Worm (Caenorhabditis elegans) whole organism, L3 larva: ENCODE measurements around the gene fipr-6.

ENCODE experiments used
- R02D3.7 ChIP-seq: fragments of 150-350 bp; optimal IDR thresholded peaks from 2 replicates; lab custom pipeline; 2014; ENCODE audit warnings: missing biosample characterization, missing genetic modification characterization
- aly-2 ChIP-seq: fragments of 150-350 bp; optimal IDR thresholded peaks from 2 replicates; lab custom pipeline; 2014; ENCODE audit warnings: missing biosample characterization, missing genetic modification characterization
- ama-1 ChIP-seq: fragments of 150-350 bp; optimal IDR thresholded peaks from 2 replicates; lab custom pipeline; 2018
- ceh-16 ChIP-seq: sonication (generic microtip); optimal IDR thresholded peaks from 2 replicates; lab custom pipeline; 2017; ENCODE audit warnings: missing biosample characterization, missing genetic modification characterization
- ceh-28 ChIP-seq: fragments of 150-350 bp; optimal IDR thresholded peaks from 2 replicates; lab custom pipeline; 2014; ENCODE audit warnings: missing biosample characterization, missing genetic modification reagents, missing genetic modification characterization
- ceh-9 ChIP-seq: sonication (generic microtip); optimal IDR thresholded peaks from 2 replicates; lab custom pipeline; 2018; ENCODE audit warnings: missing biosample characterization, missing genetic modification characterization
- egl-27 ChIP-seq: sonication (generic microtip); optimal IDR thresholded peaks from 4 replicates; lab custom pipeline; 2017; ENCODE audit warnings: missing biosample characterization, missing genetic modification reagents, missing genetic modification characterization
- elt-1 ChIP-seq: fragments of 150-350 bp; optimal IDR thresholded peaks from 2 replicates; lab custom pipeline; 2014; ENCODE audit warnings: missing biosample characterization, missing genetic modification characterization
- elt-2 ChIP-seq: sonication (generic microtip); optimal IDR thresholded peaks from 2 replicates; lab custom pipeline; 2016; ENCODE audit warnings: missing genetic modification reagents, mild to moderate bottlenecking, missing genetic modification characterization, missing compliant biosample characterization
- elt-3 ChIP-seq, 3 experiments: fragments of 150-350 bp in 1 of 3; sonication (generic microtip) in 2 of 3; optimal IDR thresholded peaks; 2 replicates in 2 of 3; 4 replicates in 1 of 3; lab custom pipeline; 2014 to 2017; ENCODE audit warnings: missing biosample characterization in 3 of 3, missing genetic modification characterization in 3 of 3
- eor-1 ChIP-seq, 2 experiments: fragments of 150-350 bp; optimal IDR thresholded peaks; 2 replicates each; lab custom pipeline; 2014 to 2018; ENCODE audit warnings: missing biosample characterization in 2 of 2, missing genetic modification characterization in 2 of 2
- fkh-10 ChIP-seq: sonication (generic microtip); optimal IDR thresholded peaks from 2 replicates; lab custom pipeline; 2017; ENCODE audit warnings: missing biosample characterization, missing genetic modification reagents, missing genetic modification characterization
- fkh-2 ChIP-seq: fragments of 150-350 bp; optimal IDR thresholded peaks from 2 replicates; lab custom pipeline; 2014; ENCODE audit warnings: missing biosample characterization, missing genetic modification reagents, missing genetic modification characterization
- hmg-11 ChIP-seq: sonication (generic microtip); optimal IDR thresholded peaks from 2 replicates; lab custom pipeline; 2016; ENCODE audit warnings: missing genetic modification characterization, missing compliant biosample characterization
- jun-1 ChIP-seq: fragments of 150-350 bp; optimal IDR thresholded peaks from 2 replicates; lab custom pipeline; 2014; ENCODE audit warnings: missing biosample characterization, missing genetic modification reagents, missing genetic modification characterization
- mdl-1 ChIP-seq: fragments of 150-350 bp; optimal IDR thresholded peaks from 2 replicates; lab custom pipeline; 2014; ENCODE audit warnings: missing biosample characterization, missing genetic modification characterization
- nfya-1 ChIP-seq: sonication (generic microtip); optimal IDR thresholded peaks from 2 replicates; lab custom pipeline; 2017; ENCODE audit warnings: missing genetic modification characterization, mild to moderate bottlenecking, missing compliant biosample characterization, antibody characterized with exemption, moderate library complexity; ENCODE audit not compliant: insufficient read depth
- nhr-11 ChIP-seq: fragments of 150-350 bp; optimal IDR thresholded peaks from 2 replicates; lab custom pipeline; 2014; ENCODE audit warnings: missing biosample characterization, missing genetic modification characterization
- nhr-12 ChIP-seq: fragments of 150-350 bp; optimal IDR thresholded peaks from 2 replicates; lab custom pipeline; 2014; ENCODE audit warnings: missing biosample characterization, missing genetic modification characterization
- nhr-23 ChIP-seq: fragments of 150-350 bp; optimal IDR thresholded peaks from 2 replicates; lab custom pipeline; 2014; ENCODE audit warnings: missing biosample characterization, missing genetic modification reagents, missing genetic modification characterization
- nhr-237 ChIP-seq: fragments of 150-350 bp; optimal IDR thresholded peaks from 2 replicates; lab custom pipeline; 2014; ENCODE audit warnings: missing biosample characterization, missing genetic modification characterization
- nhr-43 ChIP-seq: sonication (generic microtip); optimal IDR thresholded peaks from 2 replicates; lab custom pipeline; 2016; ENCODE audit warnings: mild to moderate bottlenecking, missing genetic modification characterization, missing compliant biosample characterization; ENCODE audit not compliant: poor library complexity, severe bottlenecking
- nhr-67 ChIP-seq: fragments of 150-350 bp; optimal IDR thresholded peaks from 2 replicates; lab custom pipeline; 2014; ENCODE audit warnings: missing biosample characterization, missing genetic modification characterization
- nhr-76 ChIP-seq: fragments of 150-350 bp; sonication (generic microtip); optimal IDR thresholded peaks from 5 replicates; lab custom pipeline; 2014; ENCODE audit warnings: missing biosample characterization, missing genetic modification characterization
- nhr-77 ChIP-seq: fragments of 150-350 bp; optimal IDR thresholded peaks from 2 replicates; lab custom pipeline; 2014; ENCODE audit warnings: missing biosample characterization, missing genetic modification characterization
- pha-4 ChIP-seq: fragments of 150-350 bp; optimal IDR thresholded peaks from 2 replicates; lab custom pipeline; 2014; ENCODE audit warnings: missing biosample characterization, missing genetic modification reagents, missing genetic modification characterization
- skn-1 ChIP-seq: fragments of 150-350 bp; optimal IDR thresholded peaks from 2 replicates; lab custom pipeline; 2014; ENCODE audit warnings: missing biosample characterization, missing genetic modification characterization
- snpc-4 ChIP-seq: fragments of 150-350 bp; optimal IDR thresholded peaks from 2 replicates; lab custom pipeline; 2014; ENCODE audit warnings: missing biosample characterization, missing genetic modification characterization
- tbx-2 ChIP-seq: sonication (generic microtip); optimal IDR thresholded peaks from 2 replicates; lab custom pipeline; 2016; ENCODE audit warnings: mild to moderate bottlenecking, missing genetic modification characterization, missing compliant biosample characterization
- unc-39 ChIP-seq: sonication (generic microtip); optimal IDR thresholded peaks from 4 replicates; lab custom pipeline; 2017; ENCODE audit warnings: missing biosample characterization, missing genetic modification characterization
- unc-62 ChIP-seq: fragments of 150-350 bp; sonication (generic microtip); optimal IDR thresholded peaks from 4 replicates; lab custom pipeline; 2014; ENCODE audit warnings: missing biosample characterization, missing genetic modification reagents, missing genetic modification characterization
- ztf-4 ChIP-seq: fragments of 150-350 bp; optimal IDR thresholded peaks from 2 replicates; lab custom pipeline; 2014; ENCODE audit warnings: missing biosample characterization, missing genetic modification characterization

The fipr-6 gene

ce11 chrV:10216724-10217123 is 14.3 kb upstream of the fipr-6 start, which contains the start of gene ZK856.14:
Gene ZK856.14 (plus strand): TSS chrV:10217024.
- no peak for TF ChIP-seq eor-1 (tag; optimal IDR thresholded peaks at IDR 0.05; lab: Kevin White, UChicago)
- TF ChIP-seq aly-2 (tag; lab: Kevin White, UChicago) = no peak
- no peak for TF ChIP-seq nhr-76
- no peak for TF ChIP-seq ceh-28 (tag; lab: Kevin White, UChicago)
- TF ChIP-seq fkh-2 (tag; lab: Kevin White, UChicago) = no peak
- TF ChIP-seq elt-3 (tag; optimal IDR thresholded peaks at IDR 0.05; lab: Kevin White, UChicago) = no peak
- TF ChIP-seq unc-39 (tag; lab: Kevin White, UChicago) = no peak
- TF ChIP-seq tbx-2 (tag; lab: Kevin White, UChicago) = no peak
- TF ChIP-seq nhr-67 (tag; lab: Kevin White, UChicago) = no peak
- TF ChIP-seq snpc-4 (tag; lab: Kevin White, UChicago) = no peak
- TF ChIP-seq ztf-4 = no peak
- no peak for TF ChIP-seq nhr-12
- no peak for TF ChIP-seq hmg-11
- TF ChIP-seq fkh-10 (GFP tag; lab: Kevin White, UChicago) = no peak
- no peak for TF ChIP-seq pha-4 (tag; lab: Kevin White, UChicago)
- TF ChIP-seq skn-1 (tag; lab: Kevin White, UChicago) = no peak
- TF ChIP-seq jun-1 (tag; lab: Kevin White, UChicago) = no peak

ce11 chrV:10220605-10221004 is 10.4 kb upstream of the fipr-6 start, which contains the start of gene C12D8.13:
Gene C12D8.13 (minus strand): TSS chrV:10220705.
- TF ChIP-seq nhr-43 (tag; lab: Kevin White, UChicago) (no peak), ceh-16 (tag; lab: Kevin White, UChicago) (no peak), nhr-77 (tag; lab: Kevin White, UChicago) (no peak), ztf-4 (no peak), fkh-2 (tag; lab: Kevin White, UChicago) (no peak), nhr-23 (no peak), nhr-11 (tag; lab: Kevin White, UChicago) (no peak)

- TF ChIP-seq elt-1 (tag; lab: Kevin White, UChicago) = no peak
- TF ChIP-seq, all 47 proteins: peak for 0
Measured at ce11 chrV:10221317-10221716, 9.7 kb upstream of the fipr-6 start, which contains the start of the genes fipr-5 and fipr-9. Gene fipr-5 (minus strand): TSS chrV:10221417. Gene fipr-9 (plus strand): TSS chrV:10221662.

ce11 chrV:10222007-10222406 is 9.0 kb upstream of the fipr-6 start, which contains the start of gene C12D8.20:
Gene C12D8.20 (plus strand): TSS chrV:10222307.
- TF ChIP-seq ceh-9 (tag; lab: Kevin White, UChicago) (no peak), ceh-16 (tag; lab: Kevin White, UChicago) (no peak), tbx-2 (tag; lab: Kevin White, UChicago) (no peak), nhr-43 (tag; lab: Kevin White, UChicago) (no peak), nhr-237 (tag; lab: Kevin White, UChicago) (no peak), nhr-12 (no peak), nhr-67 (tag; lab: Kevin White, UChicago) (no peak), pha-4 (tag; lab: Kevin White, UChicago) (no peak), unc-62 (GFP tag; lab: Kevin White, UChicago) (no peak), skn-1 (tag; lab: Kevin White, UChicago) (no peak)

ce11 chrV:10224619-10225018 is 6.4 kb upstream of the fipr-6 start:
- TF ChIP-seq unc-39 (tag; lab: Kevin White, UChicago) (no peak), elt-2 (peak; percentile 68)
- TF ChIP-seq, all 47 proteins: peak for 1

- TF ChIP-seq unc-39 (tag; lab: Kevin White, UChicago) (no peak), elt-2 (peak; percentile 28)
Measured at ce11 chrV:10225610-10226009, 5.4 kb upstream of the fipr-6 start, which contains the start of gene daf-36. Gene daf-36 (minus strand): TSS chrV:10225710.

- TF ChIP-seq nfya-1 (tag; lab: Kevin White, UChicago) (no peak), unc-39 (tag; lab: Kevin White, UChicago) (no peak), R02D3.7 (no peak), ama-1 (lab: Kevin White, UChicago) (no peak), mdl-1 (tag; lab: Kevin White, UChicago) (no peak), egl-27 (tag; lab: Kevin White, UChicago) (no peak), nhr-43 (tag; lab: Kevin White, UChicago) (no peak), aly-2 (tag; lab: Kevin White, UChicago) (no peak)
- TF ChIP-seq, all 47 proteins: peak for 0
Measured at ce11 chrV:10227333-10227732, 3.7 kb upstream of the fipr-6 start, which contains the start of gene ttr-19. Gene ttr-19 (minus strand): TSS chrV:10227433.
